Fruit fly (Drosophila melanogaster) whole organism, embryonic: ENCODE data around the gene ND-PDSW.

Experiments used
- Atf3 ChIP-seq: fragments of 200-800 bp; sonication (Bioruptor generic); optimal IDR thresholded peaks from 3 replicates; lab custom pipeline; 2016; ENCODE audit warnings: missing biosample characterization, missing genetic modification characterization
- Bteb2 ChIP-seq: fragments of 200-800 bp; sonication (Bioruptor generic); optimal IDR thresholded peaks from 2 replicates; lab custom pipeline; 2016; ENCODE audit warnings: missing biosample characterization, missing genetic modification characterization
- CG10274 ChIP-seq: fragments of 200-800 bp; sonication (Bioruptor generic); optimal IDR thresholded peaks from 3 replicates; lab custom pipeline; 2017; ENCODE audit warnings: missing biosample characterization, mild to moderate bottlenecking, missing genetic modification characterization
- CG10321 ChIP-seq: fragments of 200-800 bp; sonication (Bioruptor generic); IDR thresholded peaks from 2 replicates; pipeline ENCODE4 v1.3.6; 2022; ENCODE audit warnings: missing biosample characterization, missing genetic modification characterization
- CG11247 ChIP-seq: fragments of 200-800 bp; sonication (Bioruptor generic); IDR thresholded peaks from 2 replicates; pipeline ENCODE4 v1.3.6; 2022; ENCODE audit warnings: missing biosample characterization, missing genetic modification characterization
- CG11696 ChIP-seq: fragments of 200-800 bp; sonication (Bioruptor generic); IDR thresholded peaks from 2 replicates; pipeline ENCODE4 v1.3.6; 2022; ENCODE audit warnings: missing biosample characterization, missing genetic modification characterization
- CG13424 ChIP-seq: fragments of 200-800 bp; sonication (Bioruptor generic); optimal IDR thresholded peaks from 2 replicates; lab custom pipeline; 2019; ENCODE audit warnings: missing biosample characterization, mild to moderate bottlenecking, missing genetic modification characterization, moderate library complexity
- CG17385 ChIP-seq: fragments of 200-800 bp; sonication (Bioruptor generic); optimal IDR thresholded peaks from 3 replicates; lab custom pipeline; 2018; ENCODE audit warnings: missing biosample characterization, mild to moderate bottlenecking, missing genetic modification characterization
- CG17912 ChIP-seq: fragments of 200-800 bp; sonication (Bioruptor generic); optimal IDR thresholded peaks from 2 replicates; lab custom pipeline; 2018; ENCODE audit warnings: missing biosample characterization, mild to moderate bottlenecking, missing genetic modification characterization
- CG2678 ChIP-seq: fragments of 200-800 bp; sonication (Bioruptor generic); optimal IDR thresholded peaks from 3 replicates; lab custom pipeline; 2019; ENCODE audit warnings: missing biosample characterization, mild to moderate bottlenecking, missing genetic modification characterization, moderate library complexity
- CG2712 ChIP-seq: fragments of 200-800 bp; optimal IDR thresholded peaks from 3 replicates; lab custom pipeline; 2019; ENCODE audit warnings: missing biosample characterization, mild to moderate bottlenecking, missing genetic modification characterization, moderate library complexity
- CG30431 ChIP-seq: fragments of 200-800 bp; sonication (Bioruptor generic); optimal IDR thresholded peaks from 2 replicates; lab custom pipeline; 2017; ENCODE audit warnings: missing biosample characterization, missing genetic modification characterization
- CG31441 ChIP-seq: fragments of 200-800 bp; sonication (Bioruptor generic); IDR thresholded peaks from 2 replicates; pipeline ENCODE4 v1.3.6; 2022; ENCODE audit warnings: missing biosample characterization, missing genetic modification characterization
- CG7372 ChIP-seq: fragments of 200-800 bp; sonication (Bioruptor generic); IDR thresholded peaks from 2 replicates; pipeline ENCODE4 v1.3.6; 2022; ENCODE audit warnings: missing biosample characterization, missing genetic modification characterization
- CG8281 ChIP-seq: fragments of 200-800 bp; sonication (Bioruptor generic); optimal IDR thresholded peaks from 2 replicates; lab custom pipeline; 2018; ENCODE audit warnings: missing biosample characterization, mild to moderate bottlenecking, missing genetic modification characterization, moderate library complexity
- CG9797 ChIP-seq: fragments of 200-800 bp; sonication (Bioruptor generic); optimal IDR thresholded peaks from 3 replicates; lab custom pipeline; 2018; ENCODE audit warnings: missing biosample characterization, mild to moderate bottlenecking, missing genetic modification characterization
- CkIIα-i1 ChIP-seq: fragments of 200-800 bp; sonication (Bioruptor generic); IDR thresholded peaks from 2 replicates; pipeline ENCODE4 v1.3.6; 2022; ENCODE audit warnings: missing biosample characterization, missing genetic modification characterization
- D19B ChIP-seq: fragments of 200-800 bp; sonication (Bioruptor generic); optimal IDR thresholded peaks from 2 replicates; lab custom pipeline; 2017; ENCODE audit warnings: missing biosample characterization, mild to moderate bottlenecking, missing genetic modification characterization
- Dfd ChIP-seq, 2 experiments: fragments of >200 bp; optimal IDR thresholded peaks; 2 replicates each; lab custom pipeline; 2017; ENCODE audit warnings: missing biosample characterization in 2 of 2, missing genetic modification characterization in 2 of 2
- Drgx ChIP-seq: fragments of 200-800 bp; sonication (Bioruptor generic); IDR thresholded peaks from 2 replicates; pipeline ENCODE4 v1.3.6; 2022; ENCODE audit warnings: missing biosample characterization, missing genetic modification characterization
- Elba2 ChIP-seq: fragments of 200-800 bp; sonication (Bioruptor generic); optimal IDR thresholded peaks from 3 replicates; lab custom pipeline; 2016; ENCODE audit warnings: missing biosample characterization, missing genetic modification characterization
- Ets97D ChIP-seq: fragments of 200-800 bp; sonication (Bioruptor generic); optimal IDR thresholded peaks from 3 replicates; lab custom pipeline; 2016; ENCODE audit warnings: missing biosample characterization, missing genetic modification characterization
- Fer1 ChIP-seq: fragments of 200-800 bp; sonication (Bioruptor generic); optimal IDR thresholded peaks from 2 replicates; lab custom pipeline; 2017; ENCODE audit warnings: missing biosample characterization, mild to moderate bottlenecking, missing genetic modification characterization
- Gsc ChIP-seq: fragments of 200-800 bp; sonication (Bioruptor generic); IDR thresholded peaks from 2 replicates; pipeline ENCODE4 v1.3.6; 2022; ENCODE audit warnings: missing biosample characterization, missing genetic modification characterization
- HHEX ChIP-seq: fragments of 200-800 bp; sonication (Bioruptor generic); optimal IDR thresholded peaks from 3 replicates; lab custom pipeline; 2017; ENCODE audit warnings: missing biosample characterization, mild to moderate bottlenecking, missing genetic modification characterization, missing genetic modification reagents
- HLH54F ChIP-seq: fragments of 200-800 bp; sonication (Bioruptor generic); optimal IDR thresholded peaks from 3 replicates; lab custom pipeline; 2016; ENCODE audit warnings: missing biosample characterization, missing genetic modification characterization
- Nf-YC ChIP-seq: fragments of 200-800 bp; optimal IDR thresholded peaks from 3 replicates; lab custom pipeline; 2019; ENCODE audit warnings: missing biosample characterization, mild to moderate bottlenecking, missing genetic modification characterization, moderate library complexity
- PHDP ChIP-seq: fragments of 200-800 bp; sonication (Bioruptor generic); optimal IDR thresholded peaks from 3 replicates; lab custom pipeline; 2018; ENCODE audit warnings: missing biosample characterization, mild to moderate bottlenecking, missing genetic modification characterization, moderate library complexity
- Ptx1 ChIP-seq: fragments of 200-800 bp; sonication (Bioruptor generic); IDR thresholded peaks from 2 replicates; pipeline ENCODE4 v1.3.6; 2022; ENCODE audit warnings: missing biosample characterization, missing genetic modification characterization
- Sin3A ChIP-seq: fragments of >200 bp; optimal IDR thresholded peaks from 2 replicates; lab custom pipeline; 2018
- Spps ChIP-seq: fragments of 200-800 bp; sonication (Bioruptor generic); optimal IDR thresholded peaks from 2 replicates; lab custom pipeline; 2018; ENCODE audit warnings: missing biosample characterization, mild to moderate bottlenecking, missing genetic modification characterization
- Vsx1 ChIP-seq: fragments of 200-800 bp; sonication (Bioruptor generic); optimal IDR thresholded peaks from 2 replicates; lab custom pipeline; 2017; ENCODE audit warnings: missing biosample characterization, mild to moderate bottlenecking, missing genetic modification characterization, missing genetic modification reagents
- abd-A ChIP-seq: fragments of 200-800 bp; sonication (Bioruptor generic); optimal IDR thresholded peaks from 3 replicates; lab custom pipeline; 2019; ENCODE audit warnings: missing biosample characterization, mild to moderate bottlenecking, missing genetic modification characterization, moderate library complexity
- ato ChIP-seq: fragments of 200-800 bp; sonication (Bioruptor generic); IDR thresholded peaks from 2 replicates; pipeline ENCODE4 v1.3.6; 2022; ENCODE audit warnings: missing biosample characterization, missing genetic modification characterization; ENCODE audit not compliant: partially characterized antibody
- bigmax ChIP-seq: fragments of 200-800 bp; sonication (Bioruptor generic); optimal IDR thresholded peaks from 2 replicates; lab custom pipeline; 2018; ENCODE audit warnings: missing biosample characterization, mild to moderate bottlenecking, missing genetic modification characterization
- btn ChIP-seq: fragments of 200-800 bp; sonication (Bioruptor generic); optimal IDR thresholded peaks from 2 replicates; lab custom pipeline; 2016; ENCODE audit warnings: missing biosample characterization, missing genetic modification characterization
- chinmo ChIP-seq: fragments of 200-800 bp; sonication (Bioruptor generic); IDR thresholded peaks from 4 replicates; pipeline ENCODE4 v1.3.6; 2022; ENCODE audit warnings: missing biosample characterization, missing genetic modification characterization; ENCODE audit not compliant: partially characterized antibody
- chm ChIP-seq: fragments of 200-800 bp; sonication (Bioruptor generic); IDR thresholded peaks from 2 replicates; pipeline ENCODE4 v1.3.6; 2022; ENCODE audit warnings: missing biosample characterization, missing genetic modification characterization
- crp ChIP-seq, 2 experiments: fragments of 200-800 bp; sonication (Bioruptor generic); optimal IDR thresholded peaks; 2 replicates in 1 of 2; 3 replicates in 1 of 2; lab custom pipeline; 2017; ENCODE audit warnings: missing biosample characterization in 2 of 2, missing genetic modification characterization in 2 of 2, mild to moderate bottlenecking in 1 of 2, moderate library complexity in 1 of 2
- dmrt99B ChIP-seq: fragments of 200-800 bp; sonication (Bioruptor generic); optimal IDR thresholded peaks from 2 replicates; lab custom pipeline; 2018; ENCODE audit warnings: missing biosample characterization, mild to moderate bottlenecking, missing genetic modification characterization, moderate library complexity
- gro ChIP-seq: fragments of 200-800 bp; sonication (Bioruptor generic); optimal IDR thresholded peaks from 2 replicates; lab custom pipeline; 2016; ENCODE audit warnings: missing biosample characterization, missing genetic modification characterization
- ham ChIP-seq: fragments of 200-800 bp; sonication (Bioruptor generic); IDR thresholded peaks from 2 replicates; pipeline ENCODE4 v1.3.6; 2022; ENCODE audit warnings: missing biosample characterization, missing genetic modification characterization
- ind ChIP-seq: fragments of 200-800 bp; sonication (Bioruptor generic); optimal IDR thresholded peaks from 3 replicates; lab custom pipeline; 2016; ENCODE audit warnings: missing biosample characterization, missing genetic modification characterization
- pfk ChIP-seq: fragments of 200-800 bp; sonication (Bioruptor generic); optimal IDR thresholded peaks from 2 replicates; lab custom pipeline; 2018; ENCODE audit warnings: missing biosample characterization, mild to moderate bottlenecking, missing genetic modification characterization, moderate library complexity
- pnt ChIP-seq: fragments of 200-800 bp; sonication (Bioruptor generic); optimal IDR thresholded peaks from 3 replicates; lab custom pipeline; 2016; ENCODE audit warnings: missing biosample characterization, missing genetic modification characterization
- stwl ChIP-seq: fragments of 200-800 bp; sonication (Bioruptor generic); optimal IDR thresholded peaks from 3 replicates; lab custom pipeline; 2018; ENCODE audit warnings: missing biosample characterization, mild to moderate bottlenecking, missing genetic modification characterization, moderate library complexity
- tio ChIP-seq: fragments of 200-800 bp; sonication (Bioruptor generic); optimal IDR thresholded peaks from 2 replicates; lab custom pipeline; 2017; ENCODE audit warnings: missing biosample characterization, missing genetic modification characterization, inconsistent platforms
- trem ChIP-seq: fragments of 200-800 bp; optimal IDR thresholded peaks from 3 replicates; lab custom pipeline; 2019; ENCODE audit warnings: missing biosample characterization, mild to moderate bottlenecking, missing genetic modification characterization, moderate library complexity
- unpg ChIP-seq: fragments of 200-800 bp; sonication (Bioruptor generic); optimal IDR thresholded peaks from 3 replicates; lab custom pipeline; 2018; ENCODE audit warnings: missing biosample characterization, mild to moderate bottlenecking, missing genetic modification characterization, moderate library complexity
- zfh1 ChIP-seq: fragments of 200-800 bp; sonication (Bioruptor generic); IDR thresholded peaks from 3 replicates; pipeline ENCODE4 v1.3.6; 2022; ENCODE audit warnings: missing biosample characterization, missing genetic modification characterization

The ND-PDSW gene

DNA sequence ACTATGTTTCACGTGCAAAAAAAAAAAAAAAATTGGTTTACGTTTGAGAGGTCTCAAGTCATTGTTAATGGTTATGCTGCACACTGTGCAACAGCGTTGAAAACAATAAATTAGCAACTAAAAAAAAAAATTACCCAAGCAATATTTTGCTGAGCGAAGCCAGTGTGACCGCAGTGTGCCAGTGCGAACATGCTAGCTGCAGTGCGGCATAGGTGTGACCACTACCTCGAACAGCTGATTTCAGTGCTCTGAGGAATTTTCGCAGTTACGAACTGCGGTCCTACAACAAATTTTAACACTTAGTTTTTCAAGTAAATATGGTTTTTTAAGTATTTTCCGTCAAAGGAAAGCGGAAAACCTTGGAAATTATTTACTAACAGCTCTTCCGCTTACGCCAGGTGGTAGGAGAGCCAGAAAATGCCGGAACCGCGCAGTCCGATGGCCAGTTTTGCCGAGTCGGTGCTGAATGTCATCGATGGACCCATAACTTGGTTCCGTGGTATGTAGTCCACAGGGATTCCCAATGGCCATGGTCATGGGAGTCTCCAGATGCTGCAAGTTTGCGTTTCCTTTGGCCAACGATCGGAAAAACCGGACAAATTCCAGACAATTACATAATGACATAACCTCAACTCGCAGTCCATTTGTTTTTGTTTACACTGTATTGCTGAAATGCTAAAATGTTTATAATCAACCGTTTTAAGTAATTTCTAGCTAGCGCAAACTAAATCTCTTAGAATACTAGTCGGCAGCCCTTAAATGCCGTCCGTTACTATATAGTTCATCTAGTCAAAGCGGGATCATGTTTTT lies at the start of gene ND-PDSW, which contains the start of gene msl-2 (continued):
- TF ChIP-seq abd-A (tag; lab: Kevin White, UChicago) (no peak), Nf-YC (tag; lab: Kevin White, UChicago) (no peak), D19B (GFP tag; lab: Kevin White, UChicago) (no peak), HLH54F (no peak), CG7372 (GFP tag; lab: Robert Waterston, UW) (no peak), Sin3A (peak; percentile 74), CG11696 (GFP tag; lab: Robert Waterston, UW) (no peak), Atf3 (GFP tag; lab: Kevin White, UChicago) (no peak), CG9797 (GFP tag; lab: Kevin White, UChicago) (peak; percentile 96), CG10321 (GFP tag; lab: Robert Waterston, UW) (no peak), Ptx1 (GFP tag; lab: Robert Waterston, UW) (no peak), chinmo (GFP tag; lab: Robert Waterston, UW) (0 out of 4 replicates have a peak, but pooled peaks have one; percentile 65), bigmax (peak; percentile 92), ham (GFP tag; lab: Robert Waterston, UW) (no peak), zfh1 (GFP tag; lab: Robert Waterston, UW) (no peak), Dfd (GFP tag; optimal IDR thresholded peaks at IDR 0.05; lab: Kevin White, UChicago) (no peak), CG30431 (GFP tag; lab: Kevin White, UChicago) (no peak), CG31441 (GFP tag; lab: Robert Waterston, UW) (no peak), CG2712 (tag; lab: Kevin White, UChicago) (no peak), Elba2 (no peak), crp (GFP tag; optimal IDR thresholded peaks at IDR 0.05; lab: Kevin White, UChicago) (peak; percentile 72 to 96), CkIIα-i1 (GFP tag; lab: Robert Waterston, UW) (no peak), Bteb2 (no peak), CG2678 (tag; lab: Kevin White, UChicago) (no peak), CG13424 (no peak), CG17385 (GFP tag; lab: Kevin White, UChicago) (no peak), CG11247 (GFP tag; lab: Robert Waterston, UW) (no peak), Fer1 (GFP tag; lab: Kevin White, UChicago) (no peak), pnt (GFP tag; lab: Kevin White, UChicago) (no peak), HHEX (no peak), trem (tag; lab: Kevin White, UChicago) (peak; percentile 23), dmrt99B (no peak), ato (GFP tag; lab: Robert Waterston, UW) (no peak), CG17912 (GFP tag; lab: Kevin White, UChicago) (no peak), chm (GFP tag; lab: Robert Waterston, UW) (no peak), Gsc (no peak), Drgx (GFP tag; lab: Robert Waterston, UW) (0 out of 2 replicates have a peak, but pooled peaks have one; percentile 22), tio (GFP tag; lab: Kevin White, UChicago) (no peak), Vsx1 (GFP tag; lab: Kevin White, UChicago) (no peak), ind (GFP tag; lab: Kevin White, UChicago) (no peak), CG10274 (no peak), CG8281 (no peak), Spps (tag; lab: Kevin White, UChicago) (no peak), Ets97D (peak; percentile 20), stwl (tag; lab: Kevin White, UChicago) (peak; percentile 41), PHDP (tag; lab: Kevin White, UChicago) (no peak), gro (GFP tag; lab: Kevin White, UChicago) (peak; percentile 14), unpg (no peak), pfk (GFP tag; lab: Kevin White, UChicago) (no peak), btn (GFP tag; lab: Kevin White, UChicago) (no peak)
